Worm (Caenorhabditis elegans) whole organism, young adult: ENCODE measurements around the gene gfat-2.

Source experiments
- B0019.2 ChIP-seq: fragments of 200-800 bp; sonication (Bioruptor generic); conservative IDR thresholded peaks from 2 replicates; pipeline ENCODE4 v1.3.6; 2022; ENCODE audit warnings: missing genetic modification reagents, missing genetic modification characterization, missing compliant biosample characterization
- B0336.3 ChIP-seq: fragments of 200-800 bp; sonication (Bioruptor generic); IDR thresholded peaks from 2 replicates; pipeline ENCODE4 v1.3.6; 2022; ENCODE audit warnings: missing genetic modification characterization, missing compliant biosample characterization
- C06A6.2 ChIP-seq: fragments of 200-800 bp; sonication (Bioruptor generic); conservative IDR thresholded peaks from 2 replicates; pipeline ENCODE4 v1.3.6; 2022; ENCODE audit warnings: missing genetic modification characterization, missing compliant biosample characterization
- D2030.7 ChIP-seq: fragments of 200-800 bp; sonication (Bioruptor generic); IDR thresholded peaks from 2 replicates; pipeline ENCODE4 v1.3.6; 2022; ENCODE audit warnings: missing genetic modification reagents, missing genetic modification characterization, missing compliant biosample characterization
- F10E7.11 ChIP-seq: sonication (generic microtip); optimal IDR thresholded peaks from 2 replicates; lab custom pipeline; 2017; ENCODE audit warnings: mild to moderate bottlenecking, missing genetic modification characterization, moderate library complexity, missing compliant biosample characterization
- F33H1.4 ChIP-seq: fragments of 200-800 bp; sonication (Bioruptor generic); IDR thresholded peaks from 2 replicates; pipeline ENCODE4 v1.3.6; 2022; ENCODE audit warnings: missing genetic modification reagents, missing genetic modification characterization, missing compliant biosample characterization
- F37B4.10 ChIP-seq: fragments of 200-800 bp; sonication (Bioruptor generic); IDR thresholded peaks from 2 replicates; pipeline ENCODE4 v1.3.6; 2022; ENCODE audit warnings: missing genetic modification characterization, missing compliant biosample characterization
- F49E8.2 ChIP-seq: sonication (generic microtip); optimal IDR thresholded peaks from 3 replicates; lab custom pipeline; 2017; ENCODE audit warnings: missing genetic modification characterization, mild to moderate bottlenecking, missing compliant biosample characterization, antibody characterized with exemption, moderate library complexity; ENCODE audit not compliant: insufficient read depth
- F55B11.4 ChIP-seq: sonication (generic microtip); optimal IDR thresholded peaks from 2 replicates; lab custom pipeline; 2016; ENCODE audit warnings: missing compliant biosample characterization, missing genetic modification characterization, borderline replicate concordance; ENCODE audit not compliant: insufficient read depth
- K12H6.12 ChIP-seq: fragments of 200-800 bp; sonication (Bioruptor generic); optimal IDR thresholded peaks from 2 replicates; lab custom pipeline; 2018; ENCODE audit warnings: mild to moderate bottlenecking, missing genetic modification characterization, missing compliant biosample characterization
- Y53F4B.3 ChIP-seq: fragments of 200-800 bp; sonication (Bioruptor generic); IDR thresholded peaks from 2 replicates; pipeline ENCODE4 v1.3.6; 2022; ENCODE audit warnings: missing genetic modification reagents, missing genetic modification characterization, missing compliant biosample characterization
- Y79H2A.3 ChIP-seq: fragments of 200-800 bp; sonication (Bioruptor generic); conservative IDR thresholded peaks from 2 replicates; pipeline ENCODE4 v1.3.6; 2022; ENCODE audit warnings: missing genetic modification reagents, missing genetic modification characterization, missing compliant biosample characterization
- Y95B8A.8 ChIP-seq: fragments of 200-800 bp; sonication (Bioruptor generic); IDR thresholded peaks from 2 replicates; pipeline ENCODE4 v1.3.6; 2022; ENCODE audit warnings: missing genetic modification reagents, missing genetic modification characterization, missing compliant biosample characterization
- ama-1 ChIP-seq, 3 experiments: fragments of 150-350 bp in 1 of 3; sonication (generic microtip) in 2 of 3; optimal IDR thresholded peaks; 2 replicates each; lab custom pipeline; 2014 to 2018; ENCODE audit warnings: missing biosample characterization in 2 of 3, missing genetic modification characterization in 2 of 3, missing genetic modification reagents in 2 of 3
- bed-2 ChIP-seq: fragments of 200-800 bp; sonication (Bioruptor generic); IDR thresholded peaks from 2 replicates; pipeline ENCODE4 v1.3.6; 2022; ENCODE audit warnings: missing genetic modification reagents, missing genetic modification characterization, missing compliant biosample characterization
- cebp-2 ChIP-seq: fragments of 200-800 bp; sonication (Bioruptor generic); IDR thresholded peaks from 2 replicates; pipeline ENCODE4 v1.3.6; 2022; ENCODE audit warnings: missing genetic modification characterization, missing compliant biosample characterization
- ceh-100 ChIP-seq: fragments of 200-800 bp; sonication (Bioruptor generic); IDR thresholded peaks from 2 replicates; pipeline ENCODE4 v1.3.6; 2022; ENCODE audit warnings: missing genetic modification reagents, missing genetic modification characterization, missing compliant biosample characterization
- ceh-27 ChIP-seq: fragments of 200-800 bp; sonication (Bioruptor generic); optimal IDR thresholded peaks from 2 replicates; lab custom pipeline; 2018; ENCODE audit warnings: mild to moderate bottlenecking, missing genetic modification characterization, moderate library complexity, missing compliant biosample characterization
- ceh-79 ChIP-seq: sonication (generic microtip); optimal IDR thresholded peaks from 2 replicates; lab custom pipeline; 2017; ENCODE audit warnings: mild to moderate bottlenecking, missing genetic modification characterization, missing compliant biosample characterization
- ceh-91 ChIP-seq: fragments of 200-800 bp; sonication (Bioruptor generic); IDR thresholded peaks from 2 replicates; pipeline ENCODE4 v1.3.6; 2022; ENCODE audit warnings: missing genetic modification reagents, missing genetic modification characterization, missing compliant biosample characterization
- die-1 ChIP-seq: sonication (generic microtip); optimal IDR thresholded peaks from 2 replicates; lab custom pipeline; 2016; ENCODE audit warnings: missing genotype, mild to moderate bottlenecking, missing genetic modification characterization, missing compliant biosample characterization
- dpff-1 ChIP-seq: sonication (generic microtip); optimal IDR thresholded peaks from 2 replicates; lab custom pipeline; 2017; ENCODE audit warnings: mild to moderate bottlenecking, missing genetic modification characterization, missing compliant biosample characterization
- dpl-1 ChIP-seq: fragments of 150-350 bp; optimal IDR thresholded peaks from 2 replicates; lab custom pipeline; 2014; ENCODE audit warnings: missing biosample characterization, missing genetic modification reagents, missing genetic modification characterization
- efl-1 ChIP-seq: fragments of 150-350 bp; optimal IDR thresholded peaks from 2 replicates; lab custom pipeline; 2014; ENCODE audit warnings: missing biosample characterization, missing genetic modification reagents, missing genetic modification characterization
- egrh-3 ChIP-seq: fragments of 200-800 bp; sonication (Bioruptor generic); IDR thresholded peaks from 2 replicates; pipeline ENCODE4 v1.3.6; 2022; ENCODE audit warnings: missing genetic modification reagents, missing genetic modification characterization, missing compliant biosample characterization
- ekl-4 ChIP-seq: fragments of 200-800 bp; sonication (Bioruptor generic); IDR thresholded peaks from 2 replicates; pipeline ENCODE4 v1.3.6; 2022; ENCODE audit warnings: missing genetic modification reagents, missing genetic modification characterization, missing compliant biosample characterization
- ets-4 ChIP-seq: fragments of 200-800 bp; sonication (Bioruptor generic); optimal IDR thresholded peaks from 2 replicates; lab custom pipeline; 2018; ENCODE audit warnings: mild to moderate bottlenecking, missing genetic modification characterization, missing compliant biosample characterization
- fkh-3 ChIP-seq: sonication (generic microtip); optimal IDR thresholded peaks from 2 replicates; lab custom pipeline; 2016; ENCODE audit warnings: mild to moderate bottlenecking, missing genetic modification characterization, missing compliant biosample characterization
- hmg-1.2 ChIP-seq: fragments of 200-800 bp; sonication (Bioruptor generic); IDR thresholded peaks from 2 replicates; pipeline ENCODE4 v1.3.6; 2022; ENCODE audit warnings: missing genetic modification reagents, missing genetic modification characterization, missing compliant biosample characterization
- hmg-20 ChIP-seq: fragments of 200-800 bp; sonication (Bioruptor generic); IDR thresholded peaks from 2 replicates; pipeline ENCODE4 v1.3.6; 2022; ENCODE audit warnings: missing genetic modification reagents, missing genetic modification characterization, missing compliant biosample characterization
- hsf-1 ChIP-seq: fragments of 200-800 bp; sonication (Bioruptor generic); IDR thresholded peaks from 2 replicates; pipeline ENCODE4 v1.3.6; 2022; ENCODE audit warnings: missing genetic modification reagents, missing genetic modification characterization, missing compliant biosample characterization
- lin-35 ChIP-seq, 3 experiments: fragments of 150-350 bp in 2 of 3; sonication (generic microtip) in 1 of 3; optimal IDR thresholded peaks; 2 replicates each; lab custom pipeline; 2014 to 2018; ENCODE audit warnings: missing biosample characterization in 3 of 3, missing genetic modification characterization in 3 of 3, missing genetic modification reagents in 3 of 3
- lin-54 ChIP-seq: fragments of 200-800 bp; sonication (Bioruptor generic); optimal IDR thresholded peaks from 2 replicates; lab custom pipeline; 2018; ENCODE audit warnings: mild to moderate bottlenecking, missing genetic modification characterization, missing compliant biosample characterization
- lsl-1 ChIP-seq: fragments of 200-800 bp; sonication (Bioruptor generic); optimal IDR thresholded peaks from 2 replicates; lab custom pipeline; 2018; ENCODE audit warnings: mild to moderate bottlenecking, missing genetic modification characterization, moderate library complexity, missing compliant biosample characterization
- lsy-27 ChIP-seq: sonication (generic microtip); optimal IDR thresholded peaks from 2 replicates; lab custom pipeline; 2017; ENCODE audit warnings: missing genetic modification characterization, mild to moderate bottlenecking, missing compliant biosample characterization, antibody characterized with exemption, missing genotype, borderline replicate concordance; ENCODE audit not compliant: insufficient read depth
- madf-3 ChIP-seq: fragments of 200-800 bp; sonication (Bioruptor generic); IDR thresholded peaks from 2 replicates; pipeline ENCODE4 v1.3.6; 2022; ENCODE audit warnings: missing genetic modification reagents, missing genetic modification characterization, missing compliant biosample characterization
- madf-6 ChIP-seq: fragments of 200-800 bp; sonication (Bioruptor generic); IDR thresholded peaks from 2 replicates; pipeline ENCODE4 v1.3.6; 2022; ENCODE audit warnings: missing genetic modification reagents, missing genetic modification characterization, missing compliant biosample characterization
- nfya-1 ChIP-seq: sonication (generic microtip); optimal IDR thresholded peaks from 2 replicates; lab custom pipeline; 2017; ENCODE audit warnings: antibody characterized with exemption, missing compliant biosample characterization, missing genetic modification characterization, borderline replicate concordance; ENCODE audit not compliant: insufficient read depth
- nhr-120 ChIP-seq: fragments of 200-800 bp; sonication (Bioruptor generic); IDR thresholded peaks from 2 replicates; pipeline ENCODE4 v1.3.6; 2022; ENCODE audit warnings: missing genetic modification characterization, missing compliant biosample characterization
- snpc-3.4 ChIP-seq: sonication (generic microtip); optimal IDR thresholded peaks from 2 replicates; lab custom pipeline; 2017; ENCODE audit warnings: missing genetic modification characterization, mild to moderate bottlenecking, missing compliant biosample characterization, antibody characterized with exemption, moderate library complexity, missing genotype, missing genetic modification reagents
- snpc-4 ChIP-seq, 5 experiments: fragments of 150-350 bp in 1 of 5; sonication (generic microtip) in 4 of 5; optimal IDR thresholded peaks; 2 replicates each; lab custom pipeline; 2014 to 2018; ENCODE audit warnings: missing genetic modification characterization in 5 of 5, missing biosample characterization in 3 of 5, antibody characterized with exemption in 2 of 5, mild to moderate bottlenecking in 2 of 5, missing compliant biosample characterization in 2 of 5, missing genotype in 2 of 5, moderate library complexity in 2 of 5, missing genetic modification reagents in 1 of 5
- tbp1 ChIP-seq: fragments of 200-800 bp; sonication (Bioruptor generic); optimal IDR thresholded peaks from 2 replicates; lab custom pipeline; 2018; ENCODE audit warnings: mild to moderate bottlenecking, missing genetic modification characterization, missing compliant biosample characterization
- xnd-1 ChIP-seq: sonication (generic microtip); optimal IDR thresholded peaks from 2 replicates; lab custom pipeline; 2016; ENCODE audit warnings: missing genotype, missing genetic modification reagents, missing genetic modification characterization, missing compliant biosample characterization
- zim-3 ChIP-seq: sonication (generic microtip); optimal IDR thresholded peaks from 2 replicates; lab custom pipeline; 2017; ENCODE audit warnings: mild to moderate bottlenecking, missing genetic modification characterization, moderate library complexity, missing compliant biosample characterization
- ztf-26 ChIP-seq: sonication (generic microtip); optimal IDR thresholded peaks from 2 replicates; lab custom pipeline; 2017; ENCODE audit warnings: missing genetic modification characterization, missing compliant biosample characterization

gfat-2 gene

ce11 chrIV:11372366-11372997, 37.5 kb upstream of the gfat-2 start, which contains the start of gene cbd-1 (continued):
- TF ChIP-seq snpc-4 (GFP tag; optimal IDR thresholded peaks at IDR 0.05; lab: Kevin White, UChicago), result no peak
- TF ChIP-seq snpc-4 (tag; optimal IDR thresholded peaks at IDR 0.05; lab: Kevin White, UChicago), result peak in 1 of 4 experiments; percentile 10
- no peak for TF ChIP-seq bed-2 (GFP tag; lab: Robert Waterston, UW)
- no peak for TF ChIP-seq ama-1 (optimal IDR thresholded peaks at IDR 0.05; lab: Kevin White, UChicago)
- TF ChIP-seq ama-1 (GFP tag; optimal IDR thresholded peaks at IDR 0.05; lab: Kevin White, UChicago), result no peak
- no peak for TF ChIP-seq ceh-79 (tag; lab: Kevin White, UChicago)
- peak; percentile 92 for TF ChIP-seq lsl-1 (GFP tag; lab: Kevin White, UChicago)
- 0 out of 2 replicates have a peak, but pooled peaks have one; percentile 57 for TF ChIP-seq Y95B8A.8
- TF ChIP-seq xnd-1 (tag; lab: Kevin White, UChicago), result peak; percentile 85
- TF ChIP-seq hsf-1 (GFP tag; lab: Robert Waterston, UW), result peak; percentile 98
- TF ChIP-seq dpl-1 (GFP tag; lab: Kevin White, UChicago), result peak; percentile 81
- TF ChIP-seq ceh-27, result no peak
- TF ChIP-seq D2030.7 (GFP tag; lab: Robert Waterston, UW), result peak; percentile 83
- no peak for TF ChIP-seq ets-4 (GFP tag; lab: Kevin White, UChicago)
- peak; percentile 27; the same call in 1 of the 2 replicates for TF ChIP-seq hmg-1.2 (GFP tag; lab: Robert Waterston, UW)
- TF ChIP-seq ceh-100 (GFP tag; lab: Robert Waterston, UW), result no peak
- TF ChIP-seq snpc-3.4 (tag; lab: Kevin White, UChicago), result peak; percentile 75
- peak; percentile 24 for TF ChIP-seq F49E8.2 (tag; lab: Kevin White, UChicago)
- no peak for TF ChIP-seq F10E7.11 (tag; lab: Kevin White, UChicago)
- TF ChIP-seq K12H6.12 (tag; lab: Kevin White, UChicago), result no peak
- peak; percentile 26; the same call in 1 of the 2 replicates for TF ChIP-seq B0019.2 (GFP tag; lab: Robert Waterston, UW)
- no peak for TF ChIP-seq fkh-3 (tag; lab: Kevin White, UChicago)
- no peak for TF ChIP-seq B0336.3
- TF ChIP-seq F55B11.4 (tag; lab: Kevin White, UChicago), result no peak
- TF ChIP-seq Y79H2A.3 (GFP tag; lab: Robert Waterston, UW), result peak; percentile 70; the same call in 1 of the 2 replicates
- no peak for TF ChIP-seq nfya-1 (tag; lab: Kevin White, UChicago)
- TF ChIP-seq zim-3, result no peak
- TF ChIP-seq hmg-20, result no peak
- no peak for TF ChIP-seq F37B4.10
- TF ChIP-seq madf-3 (GFP tag; lab: Robert Waterston, UW), result 0 out of 2 replicates have a peak, but pooled peaks have one; percentile 76
- no peak for TF ChIP-seq C06A6.2
- no peak for TF ChIP-seq cebp-2
- TF ChIP-seq die-1, result no peak
- TF ChIP-seq lin-54 (GFP tag; lab: Kevin White, UChicago), result peak; percentile 30
- peak in 1 of 3 experiments; percentile 41 for TF ChIP-seq lin-35 (GFP tag; optimal IDR thresholded peaks at IDR 0.05; lab: Kevin White, UChicago)
- 0 out of 2 replicates have a peak, but pooled peaks have one; percentile 48 for TF ChIP-seq ekl-4 (GFP tag; lab: Robert Waterston, UW)
- TF ChIP-seq lsy-27 (tag; lab: Kevin White, UChicago), result no peak
- TF ChIP-seq nhr-120, result no peak
- TF ChIP-seq madf-6 (GFP tag; lab: Robert Waterston, UW), result peak; percentile 97
- no peak for TF ChIP-seq egrh-3 (GFP tag; lab: Robert Waterston, UW)
- TF ChIP-seq dpff-1 (tag; lab: Kevin White, UChicago), result no peak
- no peak for TF ChIP-seq tbp1 (GFP tag; lab: Kevin White, UChicago)
- TF ChIP-seq efl-1 (GFP tag; lab: Kevin White, UChicago), result peak; percentile 96
- TF ChIP-seq ztf-26 (tag; lab: Kevin White, UChicago), result no peak
- TF ChIP-seq Y53F4B.3 (GFP tag; lab: Robert Waterston, UW), result 0 out of 2 replicates have a peak, but pooled peaks have one; percentile 18
- TF ChIP-seq ceh-91 (GFP tag; lab: Robert Waterston, UW), result peak; percentile 91
- TF ChIP-seq F33H1.4 (GFP tag; lab: Robert Waterston, UW), result peak; percentile 82
